Fruit fly (Drosophila melanogaster): ENCODE data around the gene Torsin.

The Torsin gene

dm6 chrX:4657896-4658295, 8.1 kb upstream of the Torsin start:
- TF ChIP-seq achi (GFP tag; optimal IDR thresholded peaks at IDR 0.05): no peak
- TF ChIP-seq Smox (GFP tag; optimal IDR thresholded peaks at IDR 0.05): no peak
- TF ChIP-seq vri (GFP tag; optimal IDR thresholded peaks at IDR 0.05): no peak
- TF ChIP-seq CG10669 (GFP tag; optimal IDR thresholded peaks at IDR 0.05): no peak
- no peak for TF ChIP-seq lz (GFP tag; optimal IDR thresholded peaks at IDR 0.05)
- no peak for TF ChIP-seq pdm3 (GFP tag; optimal IDR thresholded peaks at IDR 0.05)
- no peak for TF ChIP-seq spab (GFP tag; optimal IDR thresholded peaks at IDR 0.05)
- no peak for TF ChIP-seq CG6854 (GFP tag; optimal IDR thresholded peaks at IDR 0.05)
- no peak for TF ChIP-seq fd59A (GFP tag; optimal IDR thresholded peaks at IDR 0.05)
- no peak for TF ChIP-seq Sox102F (GFP tag; optimal IDR thresholded peaks at IDR 0.05)
- no peak for TF ChIP-seq CG3032 (tag; optimal IDR thresholded peaks at IDR 0.05)
- TF ChIP-seq CG3919 (GFP tag; optimal IDR thresholded peaks at IDR 0.05): no peak

- no peak for TF ChIP-seq fkh (GFP tag; optimal IDR thresholded peaks at IDR 0.05)
- TF ChIP-seq Sox102F (GFP tag; optimal IDR thresholded peaks at IDR 0.05): no peak
- no peak for TF ChIP-seq fd59A (GFP tag; optimal IDR thresholded peaks at IDR 0.05)
- no peak for TF ChIP-seq topi (GFP tag; optimal IDR thresholded peaks at IDR 0.05)
- TF ChIP-seq CG32006 (GFP tag; optimal IDR thresholded peaks at IDR 0.05): no peak
- TF ChIP-seq pdm3 (GFP tag; optimal IDR thresholded peaks at IDR 0.05): no peak
- TF ChIP-seq CG9139 (GFP tag; optimal IDR thresholded peaks at IDR 0.05): no peak
- no peak for TF ChIP-seq CG7368 (GFP tag; optimal IDR thresholded peaks at IDR 0.05)
- TF ChIP-seq Gug (GFP tag; IDR thresholded peaks at IDR 0.05): no peak
- no peak for TF ChIP-seq vri (GFP tag; optimal IDR thresholded peaks at IDR 0.05)
- no peak for TF ChIP-seq salr (GFP tag; optimal IDR thresholded peaks at IDR 0.05)
- TF ChIP-seq CG11902 (GFP tag; optimal IDR thresholded peaks at IDR 0.05): no peak
- no peak for TF ChIP-seq Smox (GFP tag; optimal IDR thresholded peaks at IDR 0.05)
- TF ChIP-seq CG34406 (GFP tag; optimal IDR thresholded peaks at IDR 0.05): no peak
- no peak for TF ChIP-seq cyc (GFP tag; optimal IDR thresholded peaks at IDR 0.05)
These were observed 4.6 kb upstream of the Torsin start, which contains the start of gene CG15473 for dm6 chrX:4654397-4654796. CG15473 (minus strand) TSS chrX:4654497.

- TF ChIP-seq svp (GFP tag): no peak
- TF ChIP-seq CG6808 (GFP tag; optimal IDR thresholded peaks at IDR 0.05): peak; percentile 99
These were observed 2.4 kb downstream of the Torsin start, which contains the start of the genes HLH4C and mRpL30 for dm6 chrX:4647316-4648046. HLH4C (minus strand) TSS chrX:4647414. mRpL30 (plus strand) TSS chrX:4647871.

- TF ChIP-seq CG7368 (GFP tag; optimal IDR thresholded peaks at IDR 0.05): no peak
- TF ChIP-seq CG34406 (GFP tag; optimal IDR thresholded peaks at IDR 0.05): no peak
- TF ChIP-seq Sox15 (GFP tag; optimal IDR thresholded peaks at IDR 0.05): no peak
- TF ChIP-seq Gug (GFP tag; IDR thresholded peaks at IDR 0.05): no peak
- TF ChIP-seq CG6163 (GFP tag; IDR thresholded peaks at IDR 0.05): no peak
These were observed 5.1 kb downstream of the Torsin start, which contains the start of gene CG3062 for dm6 chrX:4644768-4645167. CG3062 (minus strand) TSS chrX:4644868.

- no peak for TF ChIP-seq CG3032 (tag; optimal IDR thresholded peaks at IDR 0.05)
- no peak for TF ChIP-seq cyc (GFP tag; optimal IDR thresholded peaks at IDR 0.05)
- TF ChIP-seq Smox (GFP tag; optimal IDR thresholded peaks at IDR 0.05): no peak
- no peak for TF ChIP-seq net (GFP tag; optimal IDR thresholded peaks at IDR 0.05)
- TF ChIP-seq CG16779 (tag; optimal IDR thresholded peaks at IDR 0.05): no peak
- no peak for TF ChIP-seq esn (GFP tag; optimal IDR thresholded peaks at IDR 0.05)
- no peak for TF ChIP-seq lz (GFP tag; optimal IDR thresholded peaks at IDR 0.05)
- no peak for TF ChIP-seq CG6808 (GFP tag; optimal IDR thresholded peaks at IDR 0.05)
- TF ChIP-seq fkh (GFP tag; optimal IDR thresholded peaks at IDR 0.05): no peak
- no peak for TF ChIP-seq CG3919 (GFP tag; optimal IDR thresholded peaks at IDR 0.05)
- no peak for TF ChIP-seq CG32006 (GFP tag; optimal IDR thresholded peaks at IDR 0.05)
- TF ChIP-seq CG11762 (GFP tag; optimal IDR thresholded peaks at IDR 0.05; ENCODE audit: insufficient read depth): no peak
- no peak for TF ChIP-seq Blimp-1 (GFP tag; optimal IDR thresholded peaks at IDR 0.05)
- TF ChIP-seq CG8319 (GFP tag; optimal IDR thresholded peaks at IDR 0.05): no peak
- TF ChIP-seq Ets21C (GFP tag; optimal IDR thresholded peaks at IDR 0.05): no peak
- TF ChIP-seq Met (GFP tag; optimal IDR thresholded peaks at IDR 0.05): no peak
These were observed 5.9 kb downstream of the Torsin start, which contains the start of gene CG3081 for dm6 chrX:4643887-4644286. CG3081 (minus strand) TSS chrX:4643987.

Data from whole organism, prepupa.